Fruit fly (Drosophila melanogaster) whole organism, embryonic: ENCODE data around the gene CG42828.

ENCODE experiments used
- Adf1 ChIP-seq: fragments of 200-800 bp; sonication (Bioruptor generic); IDR thresholded peaks from 2 replicates; pipeline ENCODE4 v1.3.6; 2022; ENCODE audit warnings: missing biosample characterization, missing genetic modification characterization
- Aef1 ChIP-seq: fragments of 200-800 bp; sonication (Bioruptor generic); IDR thresholded peaks from 3 replicates; pipeline ENCODE4 v1.3.6; 2022; ENCODE audit warnings: missing biosample characterization, missing genetic modification characterization
- B-H2 ChIP-seq: fragments of 200-800 bp; sonication (Bioruptor generic); optimal IDR thresholded peaks from 2 replicates; lab custom pipeline; 2018; ENCODE audit warnings: missing biosample characterization, mild to moderate bottlenecking, missing genetic modification characterization
- BtbVII ChIP-seq: fragments of 200-800 bp; sonication (Bioruptor generic); optimal IDR thresholded peaks from 3 replicates; lab custom pipeline; 2017; ENCODE audit warnings: missing biosample characterization, mild to moderate bottlenecking, missing genetic modification characterization
- CG10543 ChIP-seq: fragments of 200-800 bp; sonication (Bioruptor generic); optimal IDR thresholded peaks from 3 replicates; lab custom pipeline; 2017; ENCODE audit warnings: missing biosample characterization, mild to moderate bottlenecking, missing genetic modification characterization, moderate library complexity
- CG10654 ChIP-seq: fragments of 200-800 bp; sonication (Bioruptor generic); optimal IDR thresholded peaks from 2 replicates; lab custom pipeline; 2016; ENCODE audit warnings: missing biosample characterization, missing genetic modification characterization
- CG12104 ChIP-seq: fragments of 200-800 bp; sonication (Bioruptor generic); optimal IDR thresholded peaks from 3 replicates; lab custom pipeline; 2016; ENCODE audit warnings: missing biosample characterization, missing genetic modification characterization
- CG12219 ChIP-seq: fragments of 200-800 bp; sonication (Bioruptor generic); optimal IDR thresholded peaks from 3 replicates; lab custom pipeline; 2018; ENCODE audit warnings: missing biosample characterization, mild to moderate bottlenecking, missing genetic modification characterization
- CG12391 ChIP-seq: fragments of 200-800 bp; sonication (Bioruptor generic); optimal IDR thresholded peaks from 3 replicates; lab custom pipeline; 2018; ENCODE audit warnings: missing biosample characterization, mild to moderate bottlenecking, missing genetic modification characterization, moderate library complexity
- CG12744 ChIP-seq: fragments of 200-800 bp; sonication (Bioruptor generic); optimal IDR thresholded peaks from 2 replicates; lab custom pipeline; 2016; ENCODE audit warnings: missing biosample characterization, missing genetic modification characterization
- CG15601 ChIP-seq: fragments of 200-800 bp; sonication (Bioruptor generic); optimal IDR thresholded peaks from 3 replicates; lab custom pipeline; 2019; ENCODE audit warnings: missing biosample characterization, mild to moderate bottlenecking, missing genetic modification characterization, moderate library complexity
- CG17829 ChIP-seq: fragments of 200-800 bp; optimal IDR thresholded peaks from 2 replicates; lab custom pipeline; 2019; ENCODE audit warnings: missing biosample characterization, mild to moderate bottlenecking, missing genetic modification characterization, moderate library complexity
- CG32532 ChIP-seq: fragments of 200-800 bp; sonication (Bioruptor generic); IDR thresholded peaks from 2 replicates; pipeline ENCODE4 v1.3.6; 2022; ENCODE audit warnings: missing biosample characterization, missing genetic modification characterization
- CG34376 ChIP-seq: fragments of 200-800 bp; sonication (Bioruptor generic); optimal IDR thresholded peaks from 2 replicates; lab custom pipeline; 2018; ENCODE audit warnings: missing biosample characterization, mild to moderate bottlenecking, missing genetic modification characterization
- CG4617 ChIP-seq: fragments of 200-800 bp; sonication (Bioruptor generic); optimal IDR thresholded peaks from 3 replicates; lab custom pipeline; 2016; ENCODE audit warnings: missing biosample characterization, missing genetic modification characterization, borderline replicate concordance
- CG4707 ChIP-seq: fragments of 200-800 bp; sonication (Bioruptor generic); optimal IDR thresholded peaks from 2 replicates; lab custom pipeline; 2018; ENCODE audit warnings: missing biosample characterization, mild to moderate bottlenecking, missing genetic modification characterization, moderate library complexity
- CG6791 ChIP-seq: fragments of 200-800 bp; sonication (Bioruptor generic); IDR thresholded peaks from 3 replicates; pipeline ENCODE4 v1.3.6; 2022; ENCODE audit warnings: missing biosample characterization, missing genetic modification characterization; ENCODE audit not compliant: partially characterized antibody
- CG7271 ChIP-seq: fragments of 200-800 bp; sonication (Bioruptor generic); optimal IDR thresholded peaks from 2 replicates; lab custom pipeline; 2018; ENCODE audit warnings: missing biosample characterization, mild to moderate bottlenecking, missing genetic modification characterization, moderate library complexity
- CG7372 ChIP-seq: fragments of 200-800 bp; sonication (Bioruptor generic); IDR thresholded peaks from 2 replicates; pipeline ENCODE4 v1.3.6; 2022; ENCODE audit warnings: missing biosample characterization, missing genetic modification characterization
- CG7839 ChIP-seq: fragments of 200-800 bp; sonication (Bioruptor generic); optimal IDR thresholded peaks from 3 replicates; lab custom pipeline; 2018; ENCODE audit warnings: missing biosample characterization, mild to moderate bottlenecking, missing genetic modification characterization, moderate library complexity
- CG8089 ChIP-seq: fragments of 200-800 bp; sonication (Bioruptor generic); optimal IDR thresholded peaks from 3 replicates; lab custom pipeline; 2016; ENCODE audit warnings: missing biosample characterization, missing genetic modification characterization
- Dek ChIP-seq: fragments of 200-800 bp; sonication (Bioruptor generic); optimal IDR thresholded peaks from 3 replicates; lab custom pipeline; 2019; ENCODE audit warnings: missing biosample characterization, mild to moderate bottlenecking, missing genetic modification characterization, moderate library complexity
- Dip2 ChIP-seq: fragments of 200-800 bp; sonication (Bioruptor generic); IDR thresholded peaks from 2 replicates; pipeline ENCODE4 v1.3.6; 2022; ENCODE audit warnings: missing biosample characterization, missing genetic modification characterization
- E2f2 ChIP-seq: fragments of 200-800 bp; sonication (Bioruptor generic); IDR thresholded peaks from 2 replicates; pipeline ENCODE4 v1.3.6; 2022; ENCODE audit warnings: missing biosample characterization, missing genetic modification characterization
- HmgD ChIP-seq: fragments of 200-800 bp; sonication (Bioruptor generic); optimal IDR thresholded peaks from 3 replicates; lab custom pipeline; 2016; ENCODE audit warnings: missing biosample characterization, missing genetic modification characterization
- HmgZ ChIP-seq: fragments of 200-800 bp; sonication (Bioruptor generic); optimal IDR thresholded peaks from 2 replicates; lab custom pipeline; 2018; ENCODE audit warnings: missing biosample characterization, mild to moderate bottlenecking, missing genetic modification characterization
- Kr ChIP-seq: fragments of 200-800 bp; sonication (Bioruptor generic); optimal IDR thresholded peaks from 2 replicates; lab custom pipeline; 2017; ENCODE audit warnings: missing biosample characterization, mild to moderate bottlenecking, missing genetic modification characterization
- Lim3 ChIP-seq: fragments of 200-800 bp; sonication (Bioruptor generic); IDR thresholded peaks from 2 replicates; pipeline ENCODE4 v1.3.6; 2022; ENCODE audit warnings: missing biosample characterization, missing genetic modification characterization
- MTF-1 ChIP-seq: fragments of 200-800 bp; sonication (Bioruptor generic); optimal IDR thresholded peaks from 2 replicates; lab custom pipeline; 2018; ENCODE audit warnings: missing biosample characterization, mild to moderate bottlenecking, missing genetic modification characterization, borderline replicate concordance
- NFAT ChIP-seq: fragments of 200-800 bp; sonication (Bioruptor generic); IDR thresholded peaks from 2 replicates; pipeline ENCODE4 v1.3.6; 2022; ENCODE audit warnings: missing biosample characterization, missing genetic modification characterization
- ac ChIP-seq: fragments of 200-800 bp; sonication (Bioruptor generic); optimal IDR thresholded peaks from 3 replicates; lab custom pipeline; 2017; ENCODE audit warnings: missing biosample characterization, mild to moderate bottlenecking, missing genetic modification characterization
- ap ChIP-seq: fragments of 200-800 bp; sonication (Bioruptor generic); IDR thresholded peaks from 2 replicates; pipeline ENCODE4 v1.3.6; 2022; ENCODE audit warnings: missing biosample characterization, missing genetic modification characterization
- chn ChIP-seq: fragments of 200-800 bp; sonication (Bioruptor generic); optimal IDR thresholded peaks from 2 replicates; lab custom pipeline; 2016; ENCODE audit warnings: missing biosample characterization, missing genetic modification characterization
- dmrt11E ChIP-seq: fragments of 200-800 bp; sonication (Bioruptor generic); optimal IDR thresholded peaks from 3 replicates; lab custom pipeline; 2018; ENCODE audit warnings: missing biosample characterization, mild to moderate bottlenecking, missing genetic modification characterization, moderate library complexity
- dpn ChIP-seq, 2 experiments: fragments of 200-800 bp; sonication (Bioruptor generic); optimal IDR thresholded peaks; 3 replicates each; lab custom pipeline; 2016; ENCODE audit warnings: missing biosample characterization in 2 of 2, missing genetic modification characterization in 2 of 2
- eyg ChIP-seq: fragments of 200-800 bp; sonication (Bioruptor generic); optimal IDR thresholded peaks from 3 replicates; lab custom pipeline; 2016; ENCODE audit warnings: missing biosample characterization, missing genetic modification characterization
- gsb ChIP-seq: fragments of 200-800 bp; sonication (Bioruptor generic); IDR thresholded peaks from 2 replicates; pipeline ENCODE4 v1.3.6; 2022; ENCODE audit warnings: missing biosample characterization, missing genetic modification characterization
- jing ChIP-seq: fragments of 200-800 bp; sonication (Bioruptor generic); optimal IDR thresholded peaks from 2 replicates; lab custom pipeline; 2018; ENCODE audit warnings: missing biosample characterization, mild to moderate bottlenecking, missing genetic modification characterization
- knrl ChIP-seq: fragments of 200-800 bp; sonication (Bioruptor generic); IDR thresholded peaks from 3 replicates; pipeline ENCODE4 v1.3.6; 2022; ENCODE audit warnings: missing biosample characterization, missing genetic modification characterization; ENCODE audit not compliant: partially characterized antibody
- lmd ChIP-seq: fragments of 200-800 bp; sonication (Bioruptor generic); IDR thresholded peaks from 2 replicates; pipeline ENCODE4 v1.3.6; 2022; ENCODE audit warnings: missing biosample characterization, missing genetic modification characterization
- oc ChIP-seq: fragments of 200-800 bp; sonication (Bioruptor generic); optimal IDR thresholded peaks from 2 replicates; lab custom pipeline; 2018; ENCODE audit warnings: missing biosample characterization, mild to moderate bottlenecking, missing genetic modification characterization, moderate library complexity
- pan ChIP-seq, 4 experiments: fragments of >200 bp in 3 of 4; fragments of 200-800 bp in 1 of 4; sonication (Bioruptor generic) in 1 of 4; optimal IDR thresholded peaks in 3 of 4; IDR thresholded peaks in 1 of 4; 2 replicates each; pipeline versions ENCODE4 v1.3.6 to Lab custom; 2017 to 2022; ENCODE audit warnings: missing biosample characterization in 2 of 4, missing genetic modification characterization in 2 of 4, mixed read lengths in 1 of 4
- pb ChIP-seq: fragments of 200-800 bp; sonication (Bioruptor generic); optimal IDR thresholded peaks from 3 replicates; lab custom pipeline; 2016; ENCODE audit warnings: missing biosample characterization, missing genetic modification characterization
- run ChIP-seq: fragments of 200-800 bp; sonication (Bioruptor generic); optimal IDR thresholded peaks from 3 replicates; lab custom pipeline; 2018; ENCODE audit warnings: missing biosample characterization, mild to moderate bottlenecking, missing genetic modification characterization
- schlank ChIP-seq: fragments of 200-800 bp; sonication (Bioruptor generic); optimal IDR thresholded peaks from 2 replicates; lab custom pipeline; 2018; ENCODE audit warnings: missing biosample characterization, mild to moderate bottlenecking, missing genetic modification characterization
- sima ChIP-seq: fragments of 200-800 bp; sonication (Bioruptor generic); optimal IDR thresholded peaks from 2 replicates; lab custom pipeline; 2016; ENCODE audit warnings: missing biosample characterization, missing genetic modification characterization
- so ChIP-seq: fragments of 200-800 bp; sonication (Bioruptor generic); IDR thresholded peaks from 3 replicates; pipeline ENCODE4 v1.3.6; 2022; ENCODE audit warnings: missing biosample characterization, missing genetic modification characterization
- wek ChIP-seq: fragments of 200-800 bp; sonication (Bioruptor generic); optimal IDR thresholded peaks from 3 replicates; lab custom pipeline; 2018; ENCODE audit warnings: missing biosample characterization, mild to moderate bottlenecking, missing genetic modification characterization, moderate library complexity

The CG42828 gene

dm6 chr3R:23355829-23356738 is 17.4 kb upstream of the CG42828 start, which contains the start of the genes ATPsynCF6 and Sec13 (continued):
- TF ChIP-seq dmrt11E (peak; percentile 7), CG8089 (GFP tag; lab: Kevin White, UChicago) (no peak), CG12391 (tag; lab: Kevin White, UChicago) (peak; percentile 68), CG32532 (GFP tag; lab: Robert Waterston, UW) (peak; percentile 77), CG4617 (peak; percentile 54), lmd (GFP tag; lab: Robert Waterston, UW) (peak; percentile 66), wek (peak; percentile 93), HmgD (GFP tag; lab: Kevin White, UChicago) (peak; percentile 18), pan (optimal IDR thresholded peaks at IDR 0.05; lab: Kevin White, UChicago) (no peak), pan (GFP tag; optimal IDR thresholded peaks at IDR 0.05 in 1 of 2, IDR thresholded peaks at IDR 0.05 in 1 of 2) (peak in 1 of 2 experiments; percentile 74), NFAT (peak; percentile 69; the same call in 1 of the 2 replicates), CG15601 (tag; lab: Kevin White, UChicago) (peak; percentile 37), ac (GFP tag; lab: Kevin White, UChicago) (no peak), so (GFP tag; lab: Robert Waterston, UW) (no peak), CG10654 (peak; percentile 9), dpn (GFP tag; optimal IDR thresholded peaks at IDR 0.05; lab: Kevin White, UChicago) (peak; percentile 14 to 29), schlank (no peak), CG7372 (0 out of 2 replicates have a peak, but pooled peaks have one; percentile 35), CG12744 (no peak), CG12104 (GFP tag; lab: Kevin White, UChicago) (peak; percentile 73), chn (no peak), CG4707 (no peak), ap (GFP tag; lab: Robert Waterston, UW) (peak; percentile 20; the same call in 1 of the 2 replicates), CG6791 (GFP tag; lab: Robert Waterston, UW) (peak; percentile 91), CG34376 (GFP tag; lab: Kevin White, UChicago) (peak; percentile 19), BtbVII (GFP tag; lab: Kevin White, UChicago) (no peak), run (tag; lab: Kevin White, UChicago) (no peak), E2f2 (GFP tag; lab: Robert Waterston, UW) (no peak), eyg (GFP tag; lab: Kevin White, UChicago) (no peak), CG10543 (GFP tag; lab: Kevin White, UChicago) (peak; percentile 73), HmgZ (tag; lab: Kevin White, UChicago) (no peak), CG17829 (tag; lab: Kevin White, UChicago) (peak; percentile 52), Lim3 (GFP tag; lab: Robert Waterston, UW) (no peak), Dek (tag; lab: Kevin White, UChicago) (peak; percentile 42), gsb (GFP tag; lab: Robert Waterston, UW) (no peak), jing (no peak), CG12219 (GFP tag; lab: Kevin White, UChicago) (no peak), sima (no peak), Dip2 (GFP tag; lab: Robert Waterston, UW) (no peak), oc (tag; lab: Kevin White, UChicago) (no peak), pb (GFP tag; lab: Kevin White, UChicago) (no peak), B-H2 (GFP tag; lab: Kevin White, UChicago) (no peak), knrl (GFP tag; lab: Robert Waterston, UW) (peak; percentile 93), Adf1 (GFP tag; lab: Robert Waterston, UW) (no peak), CG7271 (tag; lab: Kevin White, UChicago) (no peak), MTF-1 (GFP tag; lab: Kevin White, UChicago) (no peak), Kr (GFP tag; lab: Kevin White, UChicago) (no peak), CG7839 (tag; lab: Kevin White, UChicago) (peak; percentile 60), Aef1 (peak; percentile 47; the same call in 2 of the 3 replicates)
